Fruit fly (Drosophila melanogaster) whole organism, embryonic: ENCODE data around the gene CG2747.

Experiments
- Atf6 ChIP-seq: fragments of 200-800 bp; sonication (Bioruptor generic); IDR thresholded peaks from 2 replicates; pipeline ENCODE4 v1.3.6; 2022; ENCODE audit warnings: missing biosample characterization, missing genetic modification characterization
- Bteb2 ChIP-seq: fragments of 200-800 bp; sonication (Bioruptor generic); optimal IDR thresholded peaks from 2 replicates; lab custom pipeline; 2016; ENCODE audit warnings: missing biosample characterization, missing genetic modification characterization
- CG10267 ChIP-seq: fragments of 200-800 bp; sonication (Bioruptor generic); optimal IDR thresholded peaks from 2 replicates; lab custom pipeline; 2018; ENCODE audit warnings: missing biosample characterization, mild to moderate bottlenecking, missing genetic modification characterization, moderate library complexity
- CG10321 ChIP-seq: fragments of 200-800 bp; sonication (Bioruptor generic); IDR thresholded peaks from 2 replicates; pipeline ENCODE4 v1.3.6; 2022; ENCODE audit warnings: missing biosample characterization, missing genetic modification characterization
- CG10462 ChIP-seq: fragments of 200-800 bp; sonication (Bioruptor generic); optimal IDR thresholded peaks from 2 replicates; lab custom pipeline; 2016; ENCODE audit warnings: missing biosample characterization, missing genetic modification characterization
- CG11695 ChIP-seq: fragments of 200-800 bp; sonication (Bioruptor generic); IDR thresholded peaks from 3 replicates; pipeline ENCODE4 v1.3.6; 2022; ENCODE audit warnings: missing biosample characterization, missing genetic modification characterization
- CG18476 ChIP-seq: fragments of 200-800 bp; sonication (Bioruptor generic); optimal IDR thresholded peaks from 2 replicates; lab custom pipeline; 2016; ENCODE audit warnings: missing biosample characterization, mild to moderate bottlenecking, missing genetic modification characterization
- CG18599 ChIP-seq: fragments of 200-800 bp; sonication (Bioruptor generic); optimal IDR thresholded peaks from 3 replicates; lab custom pipeline; 2017; ENCODE audit warnings: missing biosample characterization, missing genetic modification characterization, mild to moderate bottlenecking, moderate library complexity, missing genetic modification reagents
- CG2199 ChIP-seq: fragments of 200-800 bp; sonication (Bioruptor generic); IDR thresholded peaks from 3 replicates; pipeline ENCODE4 v1.3.6; 2022; ENCODE audit warnings: missing biosample characterization, missing genetic modification characterization
- CG31388 ChIP-seq: fragments of 200-800 bp; sonication (Bioruptor generic); optimal IDR thresholded peaks from 2 replicates; lab custom pipeline; 2016; ENCODE audit warnings: missing biosample characterization, missing genetic modification characterization
- CG3163 ChIP-seq: fragments of 200-800 bp; sonication (Bioruptor generic); optimal IDR thresholded peaks from 3 replicates; lab custom pipeline; 2016; ENCODE audit warnings: missing biosample characterization, missing genetic modification characterization
- CG3281 ChIP-seq: fragments of 200-800 bp; sonication (Bioruptor generic); optimal IDR thresholded peaks from 3 replicates; lab custom pipeline; 2017; ENCODE audit warnings: missing biosample characterization, mild to moderate bottlenecking, missing genetic modification characterization
- CG6689 ChIP-seq: fragments of 200-800 bp; sonication (Bioruptor generic); IDR thresholded peaks from 2 replicates; pipeline ENCODE4 v1.3.6; 2022; ENCODE audit warnings: missing biosample characterization, missing genetic modification characterization
- CG7987 ChIP-seq: fragments of 200-800 bp; sonication (Bioruptor generic); optimal IDR thresholded peaks from 2 replicates; lab custom pipeline; 2018; ENCODE audit warnings: missing biosample characterization, mild to moderate bottlenecking, missing genetic modification characterization, moderate library complexity
- CG8089 ChIP-seq: fragments of 200-800 bp; sonication (Bioruptor generic); optimal IDR thresholded peaks from 3 replicates; lab custom pipeline; 2016; ENCODE audit warnings: missing biosample characterization, missing genetic modification characterization
- CG9215 ChIP-seq: fragments of 200-800 bp; sonication (Bioruptor generic); IDR thresholded peaks from 2 replicates; pipeline ENCODE4 v1.3.6; 2022; ENCODE audit warnings: missing biosample characterization, missing genetic modification characterization
- CG9437 ChIP-seq: fragments of 200-800 bp; sonication (Bioruptor generic); optimal IDR thresholded peaks from 2 replicates; lab custom pipeline; 2018; ENCODE audit warnings: missing biosample characterization, mild to moderate bottlenecking, missing genetic modification characterization
- Ets65A ChIP-seq: fragments of 200-800 bp; sonication (Bioruptor generic); peaks from one replicate; lab custom pipeline; 2016; ENCODE audit warnings: missing biosample characterization, missing genetic modification characterization
- Fer1 ChIP-seq: fragments of 200-800 bp; sonication (Bioruptor generic); optimal IDR thresholded peaks from 2 replicates; lab custom pipeline; 2017; ENCODE audit warnings: missing biosample characterization, mild to moderate bottlenecking, missing genetic modification characterization
- HLH4C ChIP-seq: fragments of 200-800 bp; sonication (Bioruptor generic); IDR thresholded peaks from 3 replicates; pipeline ENCODE4 v1.3.6; 2022; ENCODE audit warnings: missing biosample characterization, missing genetic modification characterization; ENCODE audit not compliant: partially characterized antibody
- Hr3 ChIP-seq: fragments of 200-800 bp; sonication (Bioruptor generic); optimal IDR thresholded peaks from 3 replicates; lab custom pipeline; 2016; ENCODE audit warnings: missing biosample characterization, missing genetic modification characterization
- Hr39 ChIP-seq: fragments of >200 bp; optimal IDR thresholded peaks from 2 replicates; lab custom pipeline; 2017
- Meics ChIP-seq: fragments of 200-800 bp; sonication (Bioruptor generic); optimal IDR thresholded peaks from 2 replicates; lab custom pipeline; 2017; ENCODE audit warnings: missing biosample characterization, mild to moderate bottlenecking, missing genetic modification characterization
- Mrtf ChIP-seq: fragments of 200-800 bp; sonication (Bioruptor generic); IDR thresholded peaks from 3 replicates; pipeline ENCODE4 v1.3.6; 2022; ENCODE audit warnings: missing biosample characterization, missing genetic modification characterization
- Myb ChIP-seq: fragments of 200-800 bp; sonication (Bioruptor generic); optimal IDR thresholded peaks from 2 replicates; lab custom pipeline; 2016; ENCODE audit warnings: missing biosample characterization, missing genetic modification characterization
- Oli ChIP-seq: fragments of 200-800 bp; sonication (Bioruptor generic); optimal IDR thresholded peaks from 2 replicates; lab custom pipeline; 2018; ENCODE audit warnings: missing biosample characterization, mild to moderate bottlenecking, missing genetic modification characterization, moderate library complexity
- Pdp1 ChIP-seq, 2 experiments: fragments of 200-800 bp; sonication (Bioruptor generic); optimal IDR thresholded peaks; 3 replicates each; lab custom pipeline; 2016; ENCODE audit warnings: missing biosample characterization in 2 of 2, missing genetic modification characterization in 2 of 2, mild to moderate bottlenecking in 1 of 2, moderate library complexity in 1 of 2
- Poxn ChIP-seq: fragments of 200-800 bp; sonication (Bioruptor generic); IDR thresholded peaks from 2 replicates; pipeline ENCODE4 v1.3.6; 2022; ENCODE audit warnings: missing biosample characterization, missing genetic modification characterization
- Six4 ChIP-seq: fragments of 200-800 bp; sonication (Bioruptor generic); optimal IDR thresholded peaks from 2 replicates; lab custom pipeline; 2016; ENCODE audit warnings: missing biosample characterization, missing genetic modification characterization
- Sox102F ChIP-seq: fragments of 200-800 bp; sonication (Bioruptor generic); optimal IDR thresholded peaks from 2 replicates; lab custom pipeline; 2018; ENCODE audit warnings: missing biosample characterization, mild to moderate bottlenecking, missing genetic modification characterization, moderate library complexity
- Xbp1 ChIP-seq: fragments of 200-800 bp; sonication (Bioruptor generic); optimal IDR thresholded peaks from 3 replicates; lab custom pipeline; 2016; ENCODE audit warnings: missing biosample characterization, mild to moderate bottlenecking, missing genetic modification characterization
- bbx ChIP-seq: fragments of 200-800 bp; sonication (Bioruptor generic); IDR thresholded peaks from 2 replicates; pipeline ENCODE4 v1.3.6; 2022; ENCODE audit warnings: missing biosample characterization, missing genetic modification characterization; ENCODE audit not compliant: partially characterized antibody
- bsh ChIP-seq, 2 experiments: fragments of 200-800 bp; sonication (Bioruptor generic); optimal IDR thresholded peaks; 2 replicates each; lab custom pipeline; 2017 to 2018; ENCODE audit warnings: mild to moderate bottlenecking in 2 of 2, missing biosample characterization in 2 of 2, missing genetic modification characterization in 2 of 2, moderate library complexity in 1 of 2
- croc ChIP-seq: fragments of 200-800 bp; sonication (Bioruptor generic); conservative IDR thresholded peaks from 3 replicates; pipeline ENCODE4 v1.3.6; 2022; ENCODE audit warnings: missing biosample characterization, missing genetic modification characterization
- dmrt11E ChIP-seq: fragments of 200-800 bp; sonication (Bioruptor generic); optimal IDR thresholded peaks from 3 replicates; lab custom pipeline; 2018; ENCODE audit warnings: missing biosample characterization, mild to moderate bottlenecking, missing genetic modification characterization, moderate library complexity
- dpn ChIP-seq, 2 experiments: fragments of 200-800 bp; sonication (Bioruptor generic); optimal IDR thresholded peaks; 3 replicates each; lab custom pipeline; 2016; ENCODE audit warnings: missing biosample characterization in 2 of 2, missing genetic modification characterization in 2 of 2
- fd3F ChIP-seq: fragments of 200-800 bp; sonication (Bioruptor generic); optimal IDR thresholded peaks from 2 replicates; lab custom pipeline; 2018; ENCODE audit warnings: missing biosample characterization, mild to moderate bottlenecking, missing genetic modification characterization, moderate library complexity
- gce ChIP-seq: fragments of 200-800 bp; sonication (Bioruptor generic); IDR thresholded peaks from 3 replicates; pipeline ENCODE4 v1.3.6; 2022; ENCODE audit warnings: missing biosample characterization, missing genetic modification characterization
- gt ChIP-seq: fragments of 200-800 bp; sonication (Bioruptor generic); IDR thresholded peaks from 2 replicates; pipeline ENCODE4 v1.3.6; 2022; ENCODE audit warnings: missing biosample characterization, missing genetic modification characterization
- ham ChIP-seq: fragments of 200-800 bp; sonication (Bioruptor generic); IDR thresholded peaks from 2 replicates; pipeline ENCODE4 v1.3.6; 2022; ENCODE audit warnings: missing biosample characterization, missing genetic modification characterization
- repo ChIP-seq: fragments of 200-800 bp; sonication (Bioruptor generic); optimal IDR thresholded peaks from 2 replicates; lab custom pipeline; 2016; ENCODE audit warnings: missing biosample characterization, missing genetic modification characterization
- ro ChIP-seq: fragments of 200-800 bp; sonication (Bioruptor generic); IDR thresholded peaks from 2 replicates; pipeline ENCODE4 v1.3.6; 2022; ENCODE audit warnings: missing biosample characterization, missing genetic modification characterization
- sc ChIP-seq, 3 experiments: fragments of >200 bp in 2 of 3; fragments of 200-800 bp in 1 of 3; sonication (Bioruptor generic) in 1 of 3; optimal IDR thresholded peaks; 2 replicates in 2 of 3; 3 replicates in 1 of 3; lab custom pipeline; 2017; ENCODE audit warnings: mild to moderate bottlenecking in 1 of 3, missing biosample characterization in 1 of 3, missing genetic modification characterization in 1 of 3, missing genetic modification reagents in 1 of 3
- sd ChIP-seq: fragments of 200-800 bp; sonication (Bioruptor generic); optimal IDR thresholded peaks from 3 replicates; lab custom pipeline; 2018; ENCODE audit warnings: missing biosample characterization, mild to moderate bottlenecking, missing genetic modification characterization, moderate library complexity
- sens-2 ChIP-seq: fragments of 200-800 bp; sonication (Bioruptor generic); IDR thresholded peaks from 2 replicates; pipeline ENCODE4 v1.3.6; 2022; ENCODE audit warnings: missing biosample characterization, missing genetic modification characterization
- shn ChIP-seq: fragments of 200-800 bp; sonication (Bioruptor generic); optimal IDR thresholded peaks from 3 replicates; lab custom pipeline; 2016; ENCODE audit warnings: missing biosample characterization, missing genetic modification characterization
- sim ChIP-seq: fragments of 200-800 bp; sonication (Bioruptor generic); IDR thresholded peaks from 2 replicates; pipeline ENCODE4 v1.3.6; 2022; ENCODE audit warnings: missing biosample characterization, missing genetic modification characterization
- so ChIP-seq: fragments of 200-800 bp; sonication (Bioruptor generic); IDR thresholded peaks from 3 replicates; pipeline ENCODE4 v1.3.6; 2022; ENCODE audit warnings: missing biosample characterization, missing genetic modification characterization
- stc ChIP-seq: fragments of 200-800 bp; sonication (Bioruptor generic); IDR thresholded peaks from 2 replicates; pipeline ENCODE4 v1.3.6; 2022; ENCODE audit warnings: missing biosample characterization, missing genetic modification characterization
- trem ChIP-seq: fragments of 200-800 bp; optimal IDR thresholded peaks from 3 replicates; lab custom pipeline; 2019; ENCODE audit warnings: missing biosample characterization, mild to moderate bottlenecking, missing genetic modification characterization, moderate library complexity
- wek ChIP-seq: fragments of 200-800 bp; sonication (Bioruptor generic); optimal IDR thresholded peaks from 3 replicates; lab custom pipeline; 2018; ENCODE audit warnings: missing biosample characterization, mild to moderate bottlenecking, missing genetic modification characterization, moderate library complexity
- zf30C ChIP-seq: fragments of 200-800 bp; sonication (Bioruptor generic); optimal IDR thresholded peaks from 3 replicates; lab custom pipeline; 2018; ENCODE audit warnings: missing biosample characterization, mild to moderate bottlenecking, missing genetic modification characterization

The CG2747 gene

dm6 chr3R:8072635-8073034 lies 42.0 kb upstream of the CG2747 start (continued):
- TF ChIP-seq CG9437 (GFP tag; lab: Kevin White, UChicago) (no peak), CG6689 (GFP tag; lab: Robert Waterston, UW) (0 out of 2 replicates have a peak, but pooled peaks have one; percentile 17), croc (GFP tag; lab: Robert Waterston, UW) (no peak), Poxn (GFP tag; lab: Robert Waterston, UW) (no peak), so (GFP tag; lab: Robert Waterston, UW) (no peak), zf30C (GFP tag; lab: Kevin White, UChicago) (no peak), wek (no peak), ro (no peak), ham (GFP tag; lab: Robert Waterston, UW) (no peak), sc (optimal IDR thresholded peaks at IDR 0.05; lab: Kevin White, UChicago) (no peak), sc (GFP tag; optimal IDR thresholded peaks at IDR 0.05; lab: Kevin White, UChicago) (no peak), Hr3 (no peak), CG11695 (GFP tag; lab: Robert Waterston, UW) (peak; percentile 37; the same call in 1 of the 3 replicates), CG9215 (no peak), CG3281 (peak; percentile 35), Ets65A (no peak), Pdp1 (GFP tag; optimal IDR thresholded peaks at IDR 0.05; lab: Kevin White, UChicago) (no peak), Sox102F (peak; percentile 46), Fer1 (no peak), Bteb2 (GFP tag; lab: Kevin White, UChicago) (no peak), stc (GFP tag; lab: Robert Waterston, UW) (peak; percentile 46; the same call in 1 of the 2 replicates), sd (tag; lab: Kevin White, UChicago) (no peak), sim (no peak), dpn (GFP tag; optimal IDR thresholded peaks at IDR 0.05; lab: Kevin White, UChicago) (peak; percentile 18 to 20), bbx (GFP tag; lab: Robert Waterston, UW) (no peak), CG18476 (no peak), Hr39 (lab: Kevin White, UChicago) (no peak), dmrt11E (no peak), CG3163 (no peak), CG18599 (GFP tag; lab: Kevin White, UChicago) (peak; percentile 73), CG10267 (no peak), fd3F (no peak), bsh (GFP tag; optimal IDR thresholded peaks at IDR 0.05; lab: Kevin White, UChicago) (no peak), gce (GFP tag; lab: Robert Waterston, UW) (no peak), Six4 (GFP tag; lab: Kevin White, UChicago) (no peak), CG2199 (no peak), Atf6 (GFP tag; lab: Robert Waterston, UW) (peak; percentile 49), Mrtf (GFP tag; lab: Robert Waterston, UW) (no peak), Myb (no peak), gt (GFP tag; lab: Robert Waterston, UW) (no peak), CG7987 (GFP tag; lab: Kevin White, UChicago) (no peak), trem (tag; lab: Kevin White, UChicago) (no peak), CG10462 (GFP tag; lab: Kevin White, UChicago) (no peak), CG31388 (GFP tag; lab: Kevin White, UChicago) (no peak), Oli (tag; lab: Kevin White, UChicago) (peak; percentile 40), repo (GFP tag; lab: Kevin White, UChicago) (no peak), CG10321 (no peak), sens-2 (GFP tag; lab: Robert Waterston, UW) (no peak), HLH4C (GFP tag; lab: Robert Waterston, UW) (no peak), shn (GFP tag; lab: Kevin White, UChicago) (no peak), Xbp1 (GFP tag; lab: Kevin White, UChicago) (peak; percentile 25), Meics (GFP tag; lab: Kevin White, UChicago) (peak; percentile 49), CG8089 (GFP tag; lab: Kevin White, UChicago) (no peak)
